Worm (Caenorhabditis elegans) whole organism, L2 larva: Measurements from ENCODE around the gene srh-21.

Experiments
- F13H6.1 ChIP-seq: sonication (generic microtip); optimal IDR thresholded peaks from 2 replicates; lab custom pipeline; 2016; ENCODE audit warnings: missing genetic modification characterization, missing compliant biosample characterization
- R02D3.7 ChIP-seq: fragments of 150-350 bp; optimal IDR thresholded peaks from 2 replicates; lab custom pipeline; 2014; ENCODE audit warnings: missing biosample characterization, missing genetic modification characterization
- Y55F3AM.14 ChIP-seq: fragments of 200-800 bp; sonication (Bioruptor generic); optimal IDR thresholded peaks from 2 replicates; lab custom pipeline; 2018; ENCODE audit warnings: mild to moderate bottlenecking, missing genetic modification characterization, missing compliant biosample characterization
- ZK546.5 ChIP-seq: sonication (generic microtip); optimal IDR thresholded peaks from 2 replicates; lab custom pipeline; 2017; ENCODE audit warnings: missing biosample characterization, missing genetic modification characterization
- ama-1 ChIP-seq: fragments of 150-350 bp; optimal IDR thresholded peaks from 2 replicates; lab custom pipeline; 2018; ENCODE audit warnings: inconsistent platforms
- blmp-1 ChIP-seq: sonication (generic microtip); optimal IDR thresholded peaks from 2 replicates; lab custom pipeline; 2017; ENCODE audit warnings: missing genetic modification characterization, mild to moderate bottlenecking, missing compliant biosample characterization, antibody characterized with exemption, moderate library complexity; ENCODE audit not compliant: insufficient read depth
- ceh-82 ChIP-seq: fragments of 150-350 bp; optimal IDR thresholded peaks from 2 replicates; lab custom pipeline; 2014; ENCODE audit warnings: missing biosample characterization, missing genetic modification characterization
- crh-2 ChIP-seq: sonication (generic microtip); optimal IDR thresholded peaks from 2 replicates; lab custom pipeline; 2017; ENCODE audit warnings: missing biosample characterization, missing genetic modification characterization
- egl-27 ChIP-seq: sonication (generic microtip); optimal IDR thresholded peaks from 3 replicates; lab custom pipeline; 2017; ENCODE audit warnings: missing biosample characterization, missing genetic modification reagents, missing genetic modification characterization
- elt-1 ChIP-seq: fragments of 150-350 bp; optimal IDR thresholded peaks from 2 replicates; lab custom pipeline; 2014; ENCODE audit warnings: missing biosample characterization, missing genetic modification characterization
- elt-3 ChIP-seq: sonication (generic microtip); optimal IDR thresholded peaks from 2 replicates; lab custom pipeline; 2017; ENCODE audit warnings: missing biosample characterization, missing genetic modification characterization
- fos-1 ChIP-seq: fragments of 150-350 bp; optimal IDR thresholded peaks from 2 replicates; lab custom pipeline; 2014; ENCODE audit warnings: missing biosample characterization, missing genetic modification characterization
- lin-11 ChIP-seq: fragments of 150-350 bp; sonication (generic microtip); optimal IDR thresholded peaks from 2 replicates; lab custom pipeline; 2014; ENCODE audit warnings: missing biosample characterization, missing genetic modification characterization, inconsistent platforms, mixed read lengths
- lin-13 ChIP-seq: fragments of 150-350 bp; optimal IDR thresholded peaks from 2 replicates; lab custom pipeline; 2014; ENCODE audit warnings: missing biosample characterization, missing genetic modification reagents, missing genetic modification characterization
- lsy-2 ChIP-seq, 2 experiments: fragments of 150-350 bp in 1 of 2; sonication (generic microtip) in 1 of 2; optimal IDR thresholded peaks; 2 replicates each; lab custom pipeline; 2014 to 2017; ENCODE audit warnings: missing biosample characterization in 2 of 2, missing genetic modification characterization in 2 of 2
- mab-5 ChIP-seq: fragments of 150-350 bp; optimal IDR thresholded peaks from 2 replicates; lab custom pipeline; 2014; ENCODE audit warnings: missing biosample characterization, missing genetic modification characterization
- mdl-1 ChIP-seq, 2 experiments: fragments of 150-350 bp in 1 of 2; sonication (generic microtip) in 1 of 2; optimal IDR thresholded peaks; 2 replicates each; lab custom pipeline; 2017; ENCODE audit warnings: missing biosample characterization in 2 of 2, missing genetic modification characterization in 2 of 2
- nhr-11 ChIP-seq: fragments of 150-350 bp; optimal IDR thresholded peaks from 2 replicates; lab custom pipeline; 2014; ENCODE audit warnings: missing biosample characterization, missing genetic modification characterization
- nhr-12 ChIP-seq: fragments of 150-350 bp; optimal IDR thresholded peaks from 2 replicates; lab custom pipeline; 2014; ENCODE audit warnings: missing biosample characterization, missing genetic modification characterization
- nhr-129 ChIP-seq: fragments of 150-350 bp; optimal IDR thresholded peaks from 2 replicates; lab custom pipeline; 2014; ENCODE audit warnings: missing biosample characterization, missing genetic modification characterization
- nhr-23 ChIP-seq: fragments of 150-350 bp; optimal IDR thresholded peaks from 2 replicates; lab custom pipeline; 2014; ENCODE audit warnings: missing biosample characterization, missing genetic modification reagents, missing genetic modification characterization
- nhr-25 ChIP-seq: fragments of 150-350 bp; sonication (generic microtip); optimal IDR thresholded peaks from 3 replicates; lab custom pipeline; 2014; ENCODE audit warnings: missing biosample characterization, missing genetic modification characterization
- nhr-6 ChIP-seq: fragments of 150-350 bp; optimal IDR thresholded peaks from 2 replicates; lab custom pipeline; 2014; ENCODE audit warnings: missing biosample characterization, missing genetic modification characterization
- nhr-77 ChIP-seq: fragments of 150-350 bp; optimal IDR thresholded peaks from 2 replicates; lab custom pipeline; 2014; ENCODE audit warnings: missing biosample characterization, missing genetic modification characterization
- sem-4 ChIP-seq: fragments of 150-350 bp; optimal IDR thresholded peaks from 2 replicates; lab custom pipeline; 2014; ENCODE audit warnings: missing biosample characterization, missing genetic modification reagents, missing genetic modification characterization
- skn-1 ChIP-seq: sonication (generic microtip); optimal IDR thresholded peaks from 2 replicates; lab custom pipeline; 2017; ENCODE audit warnings: missing biosample characterization, missing genetic modification characterization
- sma-9 ChIP-seq, 2 experiments: fragments of 150-350 bp in 1 of 2; sonication (generic microtip) in 1 of 2; optimal IDR thresholded peaks; 2 replicates each; lab custom pipeline; 2014 to 2016; ENCODE audit warnings: missing genetic modification characterization in 2 of 2, mild to moderate bottlenecking in 1 of 2, missing biosample characterization in 1 of 2, missing compliant biosample characterization in 1 of 2, missing genetic modification reagents in 1 of 2, moderate library complexity in 1 of 2
- unc-39 ChIP-seq: fragments of 150-350 bp; optimal IDR thresholded peaks from 2 replicates; lab custom pipeline; 2014; ENCODE audit warnings: missing biosample characterization, missing genetic modification characterization
- unc-55 ChIP-seq: fragments of 150-350 bp; sonication (generic microtip); optimal IDR thresholded peaks from 3 replicates; lab custom pipeline; 2014; ENCODE audit warnings: missing biosample characterization, missing genetic modification reagents, missing genetic modification characterization
- unc-62 ChIP-seq: fragments of 150-350 bp; optimal IDR thresholded peaks from 2 replicates; lab custom pipeline; 2014; ENCODE audit warnings: missing biosample characterization, missing genetic modification reagents, missing genetic modification characterization
- zag-1 ChIP-seq: fragments of 150-350 bp; optimal IDR thresholded peaks from 2 replicates; lab custom pipeline; 2014; ENCODE audit warnings: missing biosample characterization, missing genetic modification characterization
- ztf-4 ChIP-seq: fragments of 150-350 bp; optimal IDR thresholded peaks from 2 replicates; lab custom pipeline; 2014; ENCODE audit warnings: missing biosample characterization, missing genetic modification characterization

The srh-21 gene

ce11 chrV:4964020-4964635, 37.7 kb downstream of the srh-21 start:
- no peak for TF ChIP-seq elt-1 (tag; lab: Kevin White, UChicago)
- peak; percentile 9 for TF ChIP-seq Y55F3AM.14
- TF ChIP-seq egl-27 = no peak
- TF ChIP-seq ceh-82 (tag; lab: Kevin White, UChicago) = no peak
- TF ChIP-seq sma-9 (GFP tag; optimal IDR thresholded peaks at IDR 0.05; lab: Kevin White, UChicago) = no peak
- TF ChIP-seq sma-9 (tag; optimal IDR thresholded peaks at IDR 0.05; lab: Kevin White, UChicago) = no peak
- TF ChIP-seq nhr-77 (tag; lab: Kevin White, UChicago) = no peak
- no peak for TF ChIP-seq elt-3
- no peak for TF ChIP-seq skn-1 (tag; lab: Kevin White, UChicago)
- no peak for TF ChIP-seq mab-5
- peak; percentile 22 for TF ChIP-seq unc-55 (GFP tag; lab: Kevin White, UChicago)
- no peak for TF ChIP-seq R02D3.7 (tag; lab: Kevin White, UChicago)
- TF ChIP-seq nhr-25 = no peak
- no peak for TF ChIP-seq unc-39 (tag; lab: Kevin White, UChicago)
- TF ChIP-seq zag-1 = no peak
- TF ChIP-seq nhr-12 (tag; lab: Kevin White, UChicago) = no peak
- TF ChIP-seq lin-11 (tag; lab: Kevin White, UChicago) = no peak

- TF ChIP-seq crh-2 (tag; lab: Kevin White, UChicago) = peak; percentile 38
- TF ChIP-seq skn-1 (tag; lab: Kevin White, UChicago) = peak; percentile 33
- TF ChIP-seq ztf-4 (tag; lab: Kevin White, UChicago) = no peak
- no peak for TF ChIP-seq F13H6.1 (tag; lab: Kevin White, UChicago)
- no peak for TF ChIP-seq nhr-6 (tag; lab: Kevin White, UChicago)
- TF ChIP-seq sma-9 (GFP tag; optimal IDR thresholded peaks at IDR 0.05; lab: Kevin White, UChicago) = peak; percentile 48
- no peak for TF ChIP-seq sma-9 (tag; optimal IDR thresholded peaks at IDR 0.05; lab: Kevin White, UChicago)
- TF ChIP-seq lin-11 (tag; lab: Kevin White, UChicago) = no peak
- TF ChIP-seq nhr-11 (tag; lab: Kevin White, UChicago) = no peak
- TF ChIP-seq mdl-1 (tag; optimal IDR thresholded peaks at IDR 0.05; lab: Kevin White, UChicago) = no peak
- TF ChIP-seq fos-1 (tag; lab: Kevin White, UChicago) = peak; percentile 57
- no peak for TF ChIP-seq unc-39 (tag; lab: Kevin White, UChicago)
- TF ChIP-seq egl-27 = no peak
- TF ChIP-seq nhr-129 (tag; lab: Kevin White, UChicago) = peak; percentile 48
- no peak for TF ChIP-seq lin-13 (GFP tag; lab: Kevin White, UChicago)
- no peak for TF ChIP-seq sem-4 (tag; lab: Kevin White, UChicago)
- no peak for TF ChIP-seq nhr-25
- no peak for TF ChIP-seq R02D3.7 (tag; lab: Kevin White, UChicago)
- TF ChIP-seq elt-1 (tag; lab: Kevin White, UChicago) = no peak
- TF ChIP-seq elt-3 = no peak
- TF ChIP-seq lsy-2 (tag; optimal IDR thresholded peaks at IDR 0.05; lab: Kevin White, UChicago) = no peak
- TF ChIP-seq nhr-23 = no peak
Measured at ce11 chrV:4964671-4965420, 38.4 kb downstream of the srh-21 start.

ce11 chrV:4965790-4966189, 39.3 kb downstream of the srh-21 start:
- TF ChIP-seq mdl-1 (tag; optimal IDR thresholded peaks at IDR 0.05; lab: Kevin White, UChicago) = no peak
- TF ChIP-seq sma-9 (GFP tag; optimal IDR thresholded peaks at IDR 0.05; lab: Kevin White, UChicago) = peak; percentile 26
- no peak for TF ChIP-seq sma-9 (tag; optimal IDR thresholded peaks at IDR 0.05; lab: Kevin White, UChicago)

- TF ChIP-seq blmp-1 (tag; lab: Kevin White, UChicago) (no peak), unc-55 (GFP tag; lab: Kevin White, UChicago) (no peak), ZK546.5 (no peak), sma-9 (GFP tag; optimal IDR thresholded peaks at IDR 0.05; lab: Kevin White, UChicago) (no peak), sma-9 (tag; optimal IDR thresholded peaks at IDR 0.05; lab: Kevin White, UChicago) (no peak), ama-1 (lab: Kevin White, UChicago) (no peak), unc-62 (no peak)
Measured at ce11 chrV:4967238-4967637, 40.8 kb downstream of the srh-21 start.
